Worm (Caenorhabditis elegans): ENCODE data around the gene gpa-12.

gpa-12 gene

ce11 chrX:9242123-9242522, 1.2 kb upstream of the gpa-12 start, which contains the start of gene lgc-4:
Gene lgc-4 (minus strand): TSS chrX:9242223.
- TF ChIP-seq ref-1 (GFP tag; conservative IDR thresholded peaks at IDR 0.05) (no peak), tab-1 (GFP tag; IDR thresholded peaks at IDR 0.05) (no peak), ztf-29 (GFP tag; IDR thresholded peaks at IDR 0.05) (no peak), med-1 (GFP tag; optimal IDR thresholded peaks at IDR 0.05; ENCODE audit: insufficient read depth) (no peak), klf-2 (GFP tag; conservative IDR thresholded peaks at IDR 0.05) (no peak), cog-1 (tag; optimal IDR thresholded peaks at IDR 0.05) (no peak), T22C8.4 (GFP tag; IDR thresholded peaks at IDR 0.05) (no peak), ztf-23 (GFP tag; IDR thresholded peaks at IDR 0.05) (no peak), flt-1 (GFP tag; IDR thresholded peaks at IDR 0.05) (no peak)

DNA sequence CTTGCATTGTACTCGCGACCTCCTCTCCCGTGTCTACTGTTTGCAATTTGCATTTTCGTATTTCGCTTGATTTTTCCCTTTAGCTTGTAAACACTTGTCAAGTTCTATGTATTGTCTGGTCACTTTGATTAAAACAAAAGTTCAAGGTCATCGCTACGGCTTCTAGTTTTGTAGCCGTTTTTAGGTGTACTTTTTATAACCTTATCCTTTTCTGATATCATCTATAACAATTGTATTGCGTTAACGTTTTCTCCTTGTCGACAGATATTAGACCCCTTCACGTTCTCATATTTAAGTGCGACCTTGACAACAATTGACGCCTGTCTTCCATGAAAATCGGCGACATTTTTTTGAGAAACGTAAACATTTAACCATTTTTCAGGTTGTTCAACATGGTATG, 3.3 kb downstream of the gpa-12 start:
- TF ChIP-seq klf-2 (GFP tag; conservative IDR thresholded peaks at IDR 0.05): no peak
- TF ChIP-seq ztf-23 (GFP tag; IDR thresholded peaks at IDR 0.05): no peak

DNA sequence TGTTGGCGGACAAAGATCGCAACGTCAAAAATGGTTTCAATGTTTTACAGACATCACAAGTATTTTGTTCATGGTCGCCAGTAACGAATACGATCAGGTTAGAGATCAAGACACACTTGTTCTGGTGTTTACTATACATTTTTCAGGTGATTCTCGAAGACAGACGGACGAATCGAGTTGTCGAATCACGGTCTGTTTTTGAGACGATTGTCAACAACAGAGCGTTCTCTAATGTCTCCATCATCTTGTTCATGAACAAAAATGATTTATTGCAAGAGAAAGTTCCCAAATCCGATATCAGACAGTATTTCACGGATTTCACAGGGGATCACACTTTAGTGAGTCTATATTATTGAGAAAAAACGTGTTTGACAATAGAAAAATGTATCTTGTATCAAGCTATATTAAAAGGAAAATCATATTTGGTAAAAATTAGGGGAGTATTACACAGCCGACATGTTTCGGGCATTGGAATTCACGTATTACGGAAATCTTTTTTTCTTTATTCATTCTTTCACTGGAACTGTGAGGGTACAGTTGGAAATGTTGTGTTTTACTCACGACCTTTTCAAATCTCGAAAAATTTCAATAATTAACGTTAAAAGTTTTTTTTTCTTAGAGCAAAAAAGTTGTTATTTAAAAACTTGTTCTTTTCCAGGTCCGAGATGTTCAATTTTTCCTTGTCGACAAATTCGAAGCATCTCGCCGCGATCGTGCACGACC, 4.9 kb downstream of the gpa-12 start:
- TF ChIP-seq flt-1 (GFP tag; IDR thresholded peaks at IDR 0.05) (no peak), ref-1 (GFP tag; conservative IDR thresholded peaks at IDR 0.05) (no peak), ztf-23 (GFP tag; IDR thresholded peaks at IDR 0.05) (no peak), tab-1 (GFP tag; IDR thresholded peaks at IDR 0.05) (no peak), T22C8.4 (GFP tag; IDR thresholded peaks at IDR 0.05) (no peak), klf-2 (GFP tag; conservative IDR thresholded peaks at IDR 0.05) (no peak)

- no peak for TF ChIP-seq flt-1 (GFP tag; IDR thresholded peaks at IDR 0.05)
- no peak for TF ChIP-seq cog-1 (tag; optimal IDR thresholded peaks at IDR 0.05)
- no peak for TF ChIP-seq ztf-29 (GFP tag; IDR thresholded peaks at IDR 0.05)
- no peak for TF ChIP-seq T22C8.4 (GFP tag; IDR thresholded peaks at IDR 0.05)
- no peak for TF ChIP-seq tab-1 (GFP tag; IDR thresholded peaks at IDR 0.05)
- TF ChIP-seq med-1 (GFP tag; optimal IDR thresholded peaks at IDR 0.05; ENCODE audit: insufficient read depth): no peak
- no peak for TF ChIP-seq ref-1 (GFP tag; conservative IDR thresholded peaks at IDR 0.05)
- TF ChIP-seq ztf-23 (GFP tag; IDR thresholded peaks at IDR 0.05): no peak
These were observed 8.1 kb downstream of the gpa-12 start, which contains the start of gene pes-8 for ce11 chrX:9251488-9251887. Gene pes-8 (plus strand): TSS chrX:9251788.

- no peak for TF ChIP-seq klf-2 (GFP tag; conservative IDR thresholded peaks at IDR 0.05)
- TF ChIP-seq ztf-23 (GFP tag; IDR thresholded peaks at IDR 0.05): no peak
- no peak for TF ChIP-seq T22C8.4 (GFP tag; IDR thresholded peaks at IDR 0.05)
- TF ChIP-seq cog-1 (tag; optimal IDR thresholded peaks at IDR 0.05): no peak
- TF ChIP-seq med-1 (GFP tag; optimal IDR thresholded peaks at IDR 0.05; ENCODE audit: insufficient read depth): no peak
- no peak for TF ChIP-seq ref-1 (GFP tag; conservative IDR thresholded peaks at IDR 0.05)
- TF ChIP-seq flt-1 (GFP tag; IDR thresholded peaks at IDR 0.05): no peak
- no peak for TF ChIP-seq tab-1 (GFP tag; IDR thresholded peaks at IDR 0.05)
- TF ChIP-seq ztf-29 (GFP tag; IDR thresholded peaks at IDR 0.05): no peak
These were observed 12.6 kb downstream of the gpa-12 start for ce11 chrX:9255993-9256392.

DNA sequence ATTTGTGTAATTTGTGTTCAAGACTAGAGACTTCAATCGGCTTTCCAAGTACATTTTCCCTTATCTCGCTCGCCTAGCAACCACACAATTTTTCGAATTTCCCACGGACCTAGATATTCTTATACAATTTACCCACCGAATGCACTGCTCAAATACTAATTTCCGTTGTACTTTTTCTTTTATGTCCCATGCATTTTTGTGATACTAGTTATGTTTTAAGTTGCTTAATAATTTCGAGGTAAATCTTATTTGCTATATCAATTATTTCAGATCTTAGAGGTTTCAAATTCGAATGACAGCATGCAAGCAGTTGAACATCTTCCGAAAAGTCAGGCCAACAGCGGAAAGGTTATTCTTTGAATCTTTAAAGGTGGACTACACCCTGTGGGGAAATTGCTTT, 16.2 kb downstream of the gpa-12 start, which contains the start of gene F18G5.1:
TSS of gene F18G5.1 (plus strand) at position 301 of the 400 bp plus-strand sequence.
- TF ChIP-seq tab-1 (GFP tag; IDR thresholded peaks at IDR 0.05) (no peak), cog-1 (tag; optimal IDR thresholded peaks at IDR 0.05) (no peak), ztf-23 (GFP tag; IDR thresholded peaks at IDR 0.05) (no peak), ref-1 (GFP tag; conservative IDR thresholded peaks at IDR 0.05) (no peak)

DNA sequence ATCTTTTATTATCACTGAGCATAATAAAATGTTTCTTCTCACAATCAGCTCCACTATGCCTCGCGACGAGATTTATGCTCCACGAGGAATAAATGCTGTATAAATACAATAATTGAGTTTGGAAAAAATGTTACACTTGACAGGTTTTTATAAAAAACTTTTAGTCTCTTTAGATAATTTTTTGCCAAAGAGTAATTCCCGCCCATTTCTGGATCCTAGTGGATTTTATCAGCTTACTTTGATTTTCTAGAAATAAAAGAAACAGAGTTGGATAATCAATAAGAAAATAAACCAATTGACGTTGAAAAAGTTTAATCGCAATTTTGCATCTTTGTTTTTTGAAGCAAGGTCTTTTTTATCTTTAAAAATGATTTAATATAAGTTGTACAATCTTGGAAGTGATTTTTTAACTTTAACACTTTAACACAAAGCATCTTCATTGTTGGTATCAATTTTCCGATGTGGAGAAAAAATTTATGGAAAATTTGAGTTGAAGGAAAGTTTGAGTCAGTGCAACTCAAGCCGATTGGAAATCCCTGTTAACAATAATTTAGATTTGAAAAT, 18.4 kb downstream of the gpa-12 start:
- TF ChIP-seq klf-2 (GFP tag; conservative IDR thresholded peaks at IDR 0.05): no peak
- TF ChIP-seq tab-1 (GFP tag; IDR thresholded peaks at IDR 0.05): no peak
- TF ChIP-seq med-1 (GFP tag; optimal IDR thresholded peaks at IDR 0.05; ENCODE audit: insufficient read depth): no peak
- TF ChIP-seq T22C8.4 (GFP tag; IDR thresholded peaks at IDR 0.05): no peak
- TF ChIP-seq ztf-23 (GFP tag; IDR thresholded peaks at IDR 0.05): no peak
- no peak for TF ChIP-seq cog-1 (tag; optimal IDR thresholded peaks at IDR 0.05)
- TF ChIP-seq ztf-29 (GFP tag; IDR thresholded peaks at IDR 0.05): no peak
- no peak for TF ChIP-seq ref-1 (GFP tag; conservative IDR thresholded peaks at IDR 0.05)
- TF ChIP-seq flt-1 (GFP tag; IDR thresholded peaks at IDR 0.05): no peak

DNA sequence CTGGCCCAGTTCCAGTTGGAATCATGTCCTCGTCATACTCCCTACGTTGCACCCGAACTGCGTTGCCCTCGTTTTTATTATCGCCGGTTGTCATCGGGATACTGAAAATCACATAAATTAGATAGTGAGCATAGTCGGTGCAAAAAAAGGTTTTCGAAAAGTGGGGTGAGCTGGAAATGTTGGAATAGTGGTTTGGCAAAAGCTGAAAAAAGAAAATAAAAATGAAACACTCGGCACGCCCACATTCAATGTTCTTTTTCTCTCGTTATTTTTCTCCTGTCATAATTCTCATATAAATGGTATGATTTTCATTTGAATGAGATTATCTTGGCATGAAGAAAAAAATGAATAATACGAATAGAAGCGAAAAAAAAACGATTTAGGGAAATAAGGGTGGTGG, 20.9 kb downstream of the gpa-12 start, which contains the start of gene F18G5.6:
TSS of gene F18G5.6 (minus strand) at position 101 of the 400 bp plus-strand sequence.
- no peak for TF ChIP-seq med-1 (GFP tag; optimal IDR thresholded peaks at IDR 0.05; ENCODE audit: insufficient read depth)
- TF ChIP-seq ref-1 (GFP tag; conservative IDR thresholded peaks at IDR 0.05): no peak
- TF ChIP-seq tab-1 (GFP tag; IDR thresholded peaks at IDR 0.05): no peak
- TF ChIP-seq ztf-23 (GFP tag; IDR thresholded peaks at IDR 0.05): no peak
- TF ChIP-seq T22C8.4 (GFP tag; IDR thresholded peaks at IDR 0.05): no peak
- TF ChIP-seq klf-2 (GFP tag; conservative IDR thresholded peaks at IDR 0.05): no peak
- TF ChIP-seq ztf-29 (GFP tag; IDR thresholded peaks at IDR 0.05): no peak
- no peak for TF ChIP-seq cog-1 (tag; optimal IDR thresholded peaks at IDR 0.05)
- no peak for TF ChIP-seq flt-1 (GFP tag; IDR thresholded peaks at IDR 0.05)

ce11 chrX:9264636-9265035, 21.3 kb downstream of the gpa-12 start:
- no peak for TF ChIP-seq tab-1 (GFP tag; IDR thresholded peaks at IDR 0.05)
- TF ChIP-seq T22C8.4 (GFP tag; IDR thresholded peaks at IDR 0.05): no peak
- TF ChIP-seq ztf-29 (GFP tag; IDR thresholded peaks at IDR 0.05): no peak
- TF ChIP-seq ztf-23 (GFP tag; IDR thresholded peaks at IDR 0.05): no peak
- no peak for TF ChIP-seq klf-2 (GFP tag; conservative IDR thresholded peaks at IDR 0.05)
- TF ChIP-seq ref-1 (GFP tag; conservative IDR thresholded peaks at IDR 0.05): no peak
- no peak for TF ChIP-seq med-1 (GFP tag; optimal IDR thresholded peaks at IDR 0.05; ENCODE audit: insufficient read depth)
- no peak for TF ChIP-seq flt-1 (GFP tag; IDR thresholded peaks at IDR 0.05)
- no peak for TF ChIP-seq cog-1 (tag; optimal IDR thresholded peaks at IDR 0.05)

DNA sequence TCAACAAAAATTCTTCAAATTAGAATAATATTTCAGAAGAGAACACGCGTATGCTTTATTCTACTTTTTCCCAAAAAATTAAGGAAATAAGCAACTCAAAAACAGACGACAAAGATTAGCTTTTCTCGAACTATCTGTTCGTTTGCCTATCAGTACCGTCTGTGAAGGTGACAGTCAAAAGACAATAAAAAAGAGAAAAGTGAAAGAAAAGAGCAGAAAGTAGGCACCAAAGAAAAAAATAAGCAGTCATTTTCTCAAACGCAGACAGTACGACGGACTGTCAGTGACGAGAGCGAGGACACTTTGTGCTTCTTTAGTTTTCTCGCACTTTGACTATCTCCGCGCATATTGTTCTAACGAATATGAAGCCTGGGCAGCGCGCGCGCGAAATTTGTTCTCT, 23.2 kb downstream of the gpa-12 start:
- TF ChIP-seq ztf-29 (GFP tag; IDR thresholded peaks at IDR 0.05) (no peak), flt-1 (GFP tag; IDR thresholded peaks at IDR 0.05) (no peak), tab-1 (GFP tag; IDR thresholded peaks at IDR 0.05) (no peak), med-1 (GFP tag; optimal IDR thresholded peaks at IDR 0.05; ENCODE audit: insufficient read depth) (no peak), T22C8.4 (GFP tag; IDR thresholded peaks at IDR 0.05) (no peak), cog-1 (tag; optimal IDR thresholded peaks at IDR 0.05) (no peak), ref-1 (GFP tag; conservative IDR thresholded peaks at IDR 0.05) (no peak), ztf-23 (GFP tag; IDR thresholded peaks at IDR 0.05) (no peak), klf-2 (GFP tag; conservative IDR thresholded peaks at IDR 0.05) (no peak)
